Fruit fly (Drosophila melanogaster) whole organism, embryonic: ENCODE measurements around the gene CG17839.
A peak's percentile ranks its signal among the peaks of the same experiment; 100 is the strongest.

Source experiments
- Atf3 ChIP-seq: fragments of 200-800 bp; sonication (Bioruptor generic); optimal IDR thresholded peaks from 3 replicates; lab custom pipeline; 2016; ENCODE audit warnings: missing biosample characterization, missing genetic modification characterization
- Atf6 ChIP-seq: fragments of 200-800 bp; sonication (Bioruptor generic); IDR thresholded peaks from 2 replicates; pipeline ENCODE4 v1.3.6; 2022; ENCODE audit warnings: missing biosample characterization, missing genetic modification characterization
- CG10209 ChIP-seq: fragments of 200-800 bp; sonication (Bioruptor generic); optimal IDR thresholded peaks from 3 replicates; lab custom pipeline; 2017; ENCODE audit warnings: missing biosample characterization, mild to moderate bottlenecking, missing genetic modification characterization, missing genetic modification reagents
- CG11504 ChIP-seq: fragments of 200-800 bp; sonication (Bioruptor generic); optimal IDR thresholded peaks from 3 replicates; lab custom pipeline; 2019; ENCODE audit warnings: missing biosample characterization, mild to moderate bottlenecking, missing genetic modification characterization, moderate library complexity
- CG11560 ChIP-seq: fragments of 200-800 bp; sonication (Bioruptor generic); IDR thresholded peaks from 3 replicates; pipeline ENCODE4 v1.3.6; 2022; ENCODE audit warnings: missing biosample characterization, missing genetic modification characterization
- CG12104 ChIP-seq: fragments of 200-800 bp; sonication (Bioruptor generic); optimal IDR thresholded peaks from 3 replicates; lab custom pipeline; 2016; ENCODE audit warnings: missing biosample characterization, missing genetic modification characterization
- CG13123 ChIP-seq: fragments of 200-800 bp; sonication (Bioruptor generic); optimal IDR thresholded peaks from 2 replicates; lab custom pipeline; 2016; ENCODE audit warnings: missing biosample characterization, missing genetic modification characterization
- CG13296 ChIP-seq: fragments of 200-800 bp; sonication (Bioruptor generic); optimal IDR thresholded peaks from 3 replicates; lab custom pipeline; 2018; ENCODE audit warnings: missing biosample characterization, mild to moderate bottlenecking, missing genetic modification characterization
- CG13424 ChIP-seq: fragments of 200-800 bp; sonication (Bioruptor generic); optimal IDR thresholded peaks from 2 replicates; lab custom pipeline; 2019; ENCODE audit warnings: missing biosample characterization, mild to moderate bottlenecking, missing genetic modification characterization, moderate library complexity
- CG14050 ChIP-seq: fragments of 200-800 bp; sonication (Bioruptor generic); IDR thresholded peaks from 3 replicates; pipeline ENCODE4 v1.3.6; 2022; ENCODE audit warnings: missing biosample characterization, missing genetic modification characterization
- CG15479 ChIP-seq: fragments of 200-800 bp; sonication (Bioruptor generic); optimal IDR thresholded peaks from 3 replicates; lab custom pipeline; 2019; ENCODE audit warnings: missing biosample characterization, mild to moderate bottlenecking, missing genetic modification characterization, moderate library complexity
- CG15696 ChIP-seq: fragments of 200-800 bp; sonication (Bioruptor generic); optimal IDR thresholded peaks from 2 replicates; lab custom pipeline; 2019; ENCODE audit warnings: missing biosample characterization, mild to moderate bottlenecking, missing genetic modification characterization, moderate library complexity
- CG17186 ChIP-seq: fragments of 200-800 bp; sonication (Bioruptor generic); optimal IDR thresholded peaks from 3 replicates; lab custom pipeline; 2017; ENCODE audit warnings: missing biosample characterization, missing genetic modification reagents, missing genetic modification characterization
- CG17361 ChIP-seq: fragments of 200-800 bp; sonication (Bioruptor generic); IDR thresholded peaks from 3 replicates; pipeline ENCODE4 v1.3.6; 2022; ENCODE audit warnings: missing biosample characterization, missing genetic modification characterization
- CG17612 ChIP-seq: fragments of 200-800 bp; sonication (Bioruptor generic); IDR thresholded peaks from 2 replicates; pipeline ENCODE4 v1.3.6; 2022; ENCODE audit warnings: missing biosample characterization, missing genetic modification characterization
- CG18262 ChIP-seq: fragments of 200-800 bp; optimal IDR thresholded peaks from 3 replicates; lab custom pipeline; 2019; ENCODE audit warnings: missing biosample characterization, mild to moderate bottlenecking, missing genetic modification characterization, moderate library complexity
- CG2712 ChIP-seq: fragments of 200-800 bp; optimal IDR thresholded peaks from 3 replicates; lab custom pipeline; 2019; ENCODE audit warnings: missing biosample characterization, mild to moderate bottlenecking, missing genetic modification characterization, moderate library complexity
- CG30020 ChIP-seq: fragments of 200-800 bp; optimal IDR thresholded peaks from 2 replicates; lab custom pipeline; 2019; ENCODE audit warnings: missing biosample characterization, mild to moderate bottlenecking, missing genetic modification characterization, moderate library complexity
- CG31365 ChIP-seq: fragments of 200-800 bp; sonication (Bioruptor generic); optimal IDR thresholded peaks from 2 replicates; lab custom pipeline; 2018; ENCODE audit warnings: missing biosample characterization, mild to moderate bottlenecking, missing genetic modification characterization
- CG42726 ChIP-seq: fragments of 200-800 bp; sonication (Bioruptor generic); IDR thresholded peaks from 2 replicates; pipeline ENCODE4 v1.3.6; 2022; ENCODE audit warnings: missing biosample characterization, missing genetic modification characterization; ENCODE audit not compliant: partially characterized antibody
- CG4730 ChIP-seq: fragments of 200-800 bp; sonication (Bioruptor generic); IDR thresholded peaks from 2 replicates; pipeline ENCODE4 v1.3.6; 2022; ENCODE audit warnings: missing biosample characterization, missing genetic modification characterization
- CG7786 ChIP-seq: fragments of 200-800 bp; sonication (Bioruptor generic); optimal IDR thresholded peaks from 2 replicates; lab custom pipeline; 2016; ENCODE audit warnings: missing biosample characterization, missing genetic modification characterization
- CG7928 ChIP-seq: fragments of 200-800 bp; sonication (Bioruptor generic); optimal IDR thresholded peaks from 2 replicates; lab custom pipeline; 2017; ENCODE audit warnings: missing biosample characterization, mild to moderate bottlenecking, missing genetic modification characterization
- CG9215 ChIP-seq: fragments of 200-800 bp; sonication (Bioruptor generic); IDR thresholded peaks from 2 replicates; pipeline ENCODE4 v1.3.6; 2022; ENCODE audit warnings: missing biosample characterization, missing genetic modification characterization
- Dek ChIP-seq: fragments of 200-800 bp; sonication (Bioruptor generic); optimal IDR thresholded peaks from 3 replicates; lab custom pipeline; 2019; ENCODE audit warnings: missing biosample characterization, mild to moderate bottlenecking, missing genetic modification characterization, moderate library complexity
- ERR ChIP-seq: fragments of 200-800 bp; sonication (Bioruptor generic); optimal IDR thresholded peaks from 2 replicates; lab custom pipeline; 2016; ENCODE audit warnings: missing biosample characterization, missing genetic modification characterization
- Fer1 ChIP-seq: fragments of 200-800 bp; sonication (Bioruptor generic); optimal IDR thresholded peaks from 2 replicates; lab custom pipeline; 2017; ENCODE audit warnings: missing biosample characterization, mild to moderate bottlenecking, missing genetic modification characterization
- H2.0 ChIP-seq: fragments of 200-800 bp; sonication (Bioruptor generic); IDR thresholded peaks from 2 replicates; pipeline ENCODE4 v1.3.6; 2022; ENCODE audit warnings: missing biosample characterization, missing genetic modification characterization
- HmgD ChIP-seq: fragments of 200-800 bp; sonication (Bioruptor generic); optimal IDR thresholded peaks from 3 replicates; lab custom pipeline; 2016; ENCODE audit warnings: missing biosample characterization, missing genetic modification characterization
- Hr3 ChIP-seq: fragments of 200-800 bp; sonication (Bioruptor generic); optimal IDR thresholded peaks from 3 replicates; lab custom pipeline; 2016; ENCODE audit warnings: missing biosample characterization, missing genetic modification characterization
- Mad ChIP-seq: fragments of 200-800 bp; sonication (Bioruptor generic); optimal IDR thresholded peaks from 2 replicates; lab custom pipeline; 2016; ENCODE audit warnings: missing biosample characterization, missing genetic modification characterization
- Max ChIP-seq: fragments of 200-800 bp; sonication (Bioruptor generic); optimal IDR thresholded peaks from 2 replicates; lab custom pipeline; 2016; ENCODE audit warnings: missing biosample characterization, mild to moderate bottlenecking, missing genetic modification characterization
- Nf-YC ChIP-seq: fragments of 200-800 bp; optimal IDR thresholded peaks from 3 replicates; lab custom pipeline; 2019; ENCODE audit warnings: missing biosample characterization, mild to moderate bottlenecking, missing genetic modification characterization, moderate library complexity
- PHDP ChIP-seq: fragments of 200-800 bp; sonication (Bioruptor generic); optimal IDR thresholded peaks from 3 replicates; lab custom pipeline; 2018; ENCODE audit warnings: missing biosample characterization, mild to moderate bottlenecking, missing genetic modification characterization, moderate library complexity
- Six4 ChIP-seq: fragments of 200-800 bp; sonication (Bioruptor generic); optimal IDR thresholded peaks from 2 replicates; lab custom pipeline; 2016; ENCODE audit warnings: missing biosample characterization, missing genetic modification characterization
- ase ChIP-seq: fragments of 200-800 bp; sonication (Bioruptor generic); IDR thresholded peaks from 3 replicates; pipeline ENCODE4 v1.3.6; 2022; ENCODE audit warnings: missing biosample characterization, missing genetic modification characterization
- bcd ChIP-seq: fragments of 200-800 bp; sonication (Bioruptor generic); optimal IDR thresholded peaks from 2 replicates; lab custom pipeline; 2017; ENCODE audit warnings: missing biosample characterization, mild to moderate bottlenecking, missing genetic modification characterization
- bowl ChIP-seq: fragments of 200-800 bp; sonication (Bioruptor generic); IDR thresholded peaks from 2 replicates; pipeline ENCODE4 v1.3.6; 2022; ENCODE audit warnings: missing biosample characterization, missing genetic modification characterization
- ci ChIP-seq: fragments of 200-800 bp; sonication (Bioruptor generic); IDR thresholded peaks from 3 replicates; pipeline ENCODE4 v1.3.6; 2022; ENCODE audit warnings: missing biosample characterization, missing genetic modification characterization
- esg ChIP-seq: fragments of 200-800 bp; sonication (Bioruptor generic); conservative IDR thresholded peaks from 2 replicates; pipeline ENCODE4 v1.3.6; 2022; ENCODE audit warnings: missing biosample characterization, missing genetic modification characterization
- eve ChIP-seq, 2 experiments: fragments of >200 bp; optimal IDR thresholded peaks; 2 replicates each; lab custom pipeline; 2017; ENCODE audit warnings: missing biosample characterization in 2 of 2, missing genetic modification characterization in 2 of 2
- grau ChIP-seq: fragments of 200-800 bp; optimal IDR thresholded peaks from 3 replicates; lab custom pipeline; 2019; ENCODE audit warnings: missing biosample characterization, mild to moderate bottlenecking, missing genetic modification characterization, moderate library complexity
- inv ChIP-seq: fragments of 200-800 bp; sonication (Bioruptor generic); IDR thresholded peaks from 2 replicates; pipeline ENCODE4 v1.3.6; 2022; ENCODE audit warnings: missing biosample characterization, missing genetic modification characterization; ENCODE audit not compliant: partially characterized antibody
- klu ChIP-seq: fragments of 200-800 bp; sonication (Bioruptor generic); IDR thresholded peaks from 2 replicates; pipeline ENCODE4 v1.3.6; 2022; ENCODE audit warnings: missing biosample characterization, missing genetic modification characterization
- odd ChIP-seq: fragments of 200-800 bp; sonication (Bioruptor generic); optimal IDR thresholded peaks from 2 replicates; lab custom pipeline; 2017; ENCODE audit warnings: missing biosample characterization, mild to moderate bottlenecking, missing genetic modification characterization
- schlank ChIP-seq: fragments of 200-800 bp; sonication (Bioruptor generic); optimal IDR thresholded peaks from 2 replicates; lab custom pipeline; 2018; ENCODE audit warnings: missing biosample characterization, mild to moderate bottlenecking, missing genetic modification characterization
- yki ChIP-seq: fragments of >200 bp; optimal IDR thresholded peaks from 3 replicates; lab custom pipeline; 2018
- zf30C ChIP-seq: fragments of 200-800 bp; sonication (Bioruptor generic); optimal IDR thresholded peaks from 3 replicates; lab custom pipeline; 2018; ENCODE audit warnings: missing biosample characterization, mild to moderate bottlenecking, missing genetic modification characterization
- zfh2 ChIP-seq: fragments of 200-800 bp; sonication (Bioruptor generic); optimal IDR thresholded peaks from 2 replicates; lab custom pipeline; 2016; ENCODE audit warnings: missing biosample characterization, missing genetic modification characterization

Gene CG17839

dm6 chr3L:14756724-14757463 lies 48.0 kb upstream of the CG17839 start (continued):
- TF ChIP-seq Nf-YC (peak; percentile 57), inv (GFP tag; lab: Robert Waterston, UW) (no peak; the same call in 1 of the 2 replicates), Mad (GFP tag; lab: Kevin White, UChicago) (peak; percentile 85), Atf6 (GFP tag; lab: Robert Waterston, UW) (peak; percentile 95), CG31365 (tag; lab: Kevin White, UChicago) (peak; percentile 63), CG10209 (GFP tag; lab: Kevin White, UChicago) (peak; percentile 85), HmgD (peak; percentile 81), odd (peak; percentile 72), H2.0 (peak; percentile 88), Hr3 (peak; percentile 84), CG12104 (GFP tag; lab: Kevin White, UChicago) (peak; percentile 81), CG15479 (GFP tag; lab: Kevin White, UChicago) (no peak), esg (peak; percentile 87), schlank (tag; lab: Kevin White, UChicago) (peak; percentile 83), ERR (GFP tag; lab: Kevin White, UChicago) (peak; percentile 84), grau (tag; lab: Kevin White, UChicago) (peak; percentile 85), CG2712 (peak; percentile 80), CG13123 (GFP tag; lab: Kevin White, UChicago) (peak; percentile 56), CG18262 (tag; lab: Kevin White, UChicago) (peak; percentile 78), Fer1 (peak; percentile 90), eve (GFP tag; optimal IDR thresholded peaks at IDR 0.05; lab: Kevin White, UChicago) (no peak), CG42726 (GFP tag; lab: Robert Waterston, UW) (no peak), klu (GFP tag; lab: Robert Waterston, UW) (peak; percentile 84), Atf3 (peak; percentile 83), ase (peak; percentile 93), CG17361 (GFP tag; lab: Robert Waterston, UW) (peak; percentile 80), CG14050 (GFP tag; lab: Robert Waterston, UW) (peak; percentile 89)
- TF ChIP-seq, all 482 proteins: peak for 421

- peak; percentile 33 for TF ChIP-seq CG13424 (tag; lab: Kevin White, UChicago)
- TF ChIP-seq zf30C (GFP tag; lab: Kevin White, UChicago), result peak; percentile 41
- TF ChIP-seq Dek (tag; lab: Kevin White, UChicago), result peak; percentile 18
- no peak for TF ChIP-seq Max
- peak; percentile 77 for TF ChIP-seq CG13296 (GFP tag; lab: Kevin White, UChicago)
- peak; percentile 71; the same call in 2 of the 3 replicates for TF ChIP-seq ci (GFP tag; lab: Robert Waterston, UW)
- no peak for TF ChIP-seq CG11560 (tag; lab: Robert Waterston, UW)
- TF ChIP-seq CG7928 (GFP tag; lab: Kevin White, UChicago), result no peak
- TF ChIP-seq CG15696 (tag; lab: Kevin White, UChicago), result peak; percentile 65
- no peak for TF ChIP-seq CG30020 (tag; lab: Kevin White, UChicago)
- peak; percentile 22 for TF ChIP-seq bcd (GFP tag; lab: Kevin White, UChicago)
- TF ChIP-seq CG17186 (GFP tag; lab: Kevin White, UChicago), result no peak
- TF ChIP-seq CG17612 (GFP tag; lab: Robert Waterston, UW), result no peak
- no peak for TF ChIP-seq CG4730 (GFP tag; lab: Robert Waterston, UW)
- no peak for TF ChIP-seq yki
- no peak for TF ChIP-seq bowl (GFP tag; lab: Robert Waterston, UW)
- TF ChIP-seq CG11504 (tag; lab: Kevin White, UChicago), result peak; percentile 4
- TF ChIP-seq Six4 (GFP tag; lab: Kevin White, UChicago), result no peak
- peak; percentile 98 for TF ChIP-seq CG9215 (GFP tag; lab: Robert Waterston, UW)
- TF ChIP-seq CG7786, result no peak
- TF ChIP-seq PHDP, result peak; percentile 49
- TF ChIP-seq zfh2 (GFP tag; lab: Kevin White, UChicago), result no peak
These were observed 47.2 kb upstream of the CG17839 start, which contains the start of gene CG42507 for dm6 chr3L:14757464-14758384. TSS of gene CG42507 (minus strand) at chr3L:14757962.
